Fruit fly (Drosophila melanogaster): ENCODE results near the gene CG12535.

dm6 chrX:3436183-3436582 lies 12.6 kb downstream of the CG12535 start:
- TF ChIP-seq usp (GFP tag; optimal IDR thresholded peaks at IDR 0.05) (no peak), sv (GFP tag; optimal IDR thresholded peaks at IDR 0.05) (no peak), jim (GFP tag; optimal IDR thresholded peaks at IDR 0.05) (no peak), Hr78 (GFP tag; optimal IDR thresholded peaks at IDR 0.05) (no peak), psq (GFP tag; optimal IDR thresholded peaks at IDR 0.05) (no peak)
